Fruit fly (Drosophila melanogaster) whole organism, embryonic: ENCODE results near the gene Taf11.

Experiments used
- ATbp ChIP-seq: fragments of 200-800 bp; sonication (Bioruptor generic); optimal IDR thresholded peaks from 2 replicates; lab custom pipeline; 2017; ENCODE audit warnings: missing biosample characterization, mild to moderate bottlenecking, missing genetic modification characterization, missing genetic modification reagents
- Antp ChIP-seq: fragments of 200-800 bp; sonication (Bioruptor generic); optimal IDR thresholded peaks from 3 replicates; lab custom pipeline; 2016; ENCODE audit warnings: missing biosample characterization, missing genetic modification characterization
- CG1024 ChIP-seq: fragments of 200-800 bp; sonication (Bioruptor generic); IDR thresholded peaks from 2 replicates; pipeline ENCODE4 v1.3.6; 2022; ENCODE audit warnings: missing biosample characterization, missing genetic modification characterization
- CG10979 ChIP-seq: fragments of 200-800 bp; sonication (Bioruptor generic); optimal IDR thresholded peaks from 2 replicates; lab custom pipeline; 2018; ENCODE audit warnings: missing biosample characterization, mild to moderate bottlenecking, missing genetic modification characterization, moderate library complexity
- CG11093 ChIP-seq: fragments of 200-800 bp; sonication (Bioruptor generic); IDR thresholded peaks from 3 replicates; pipeline ENCODE4 v1.3.6; 2022; ENCODE audit warnings: missing biosample characterization, missing genetic modification characterization
- CG1602 ChIP-seq: fragments of 200-800 bp; sonication (Bioruptor generic); optimal IDR thresholded peaks from 3 replicates; lab custom pipeline; 2016; ENCODE audit warnings: missing biosample characterization, missing genetic modification characterization
- CG17568 ChIP-seq: fragments of 200-800 bp; sonication (Bioruptor generic); optimal IDR thresholded peaks from 2 replicates; lab custom pipeline; 2018; ENCODE audit warnings: missing biosample characterization, mild to moderate bottlenecking, missing genetic modification characterization, moderate library complexity
- CG4820 ChIP-seq: fragments of 200-800 bp; sonication (Bioruptor generic); optimal IDR thresholded peaks from 3 replicates; lab custom pipeline; 2016; ENCODE audit warnings: missing biosample characterization, missing genetic modification characterization
- CG5245 ChIP-seq: fragments of 200-800 bp; sonication (Bioruptor generic); optimal IDR thresholded peaks from 3 replicates; lab custom pipeline; 2016; ENCODE audit warnings: missing biosample characterization, missing genetic modification characterization
- CG7839 ChIP-seq: fragments of 200-800 bp; sonication (Bioruptor generic); optimal IDR thresholded peaks from 3 replicates; lab custom pipeline; 2018; ENCODE audit warnings: missing biosample characterization, mild to moderate bottlenecking, missing genetic modification characterization, moderate library complexity
- CG8089 ChIP-seq: fragments of 200-800 bp; sonication (Bioruptor generic); optimal IDR thresholded peaks from 3 replicates; lab custom pipeline; 2016; ENCODE audit warnings: missing biosample characterization, missing genetic modification characterization
- CG9797 ChIP-seq: fragments of 200-800 bp; sonication (Bioruptor generic); optimal IDR thresholded peaks from 3 replicates; lab custom pipeline; 2018; ENCODE audit warnings: missing biosample characterization, mild to moderate bottlenecking, missing genetic modification characterization
- CHES-1-like ChIP-seq: fragments of 200-800 bp; sonication (Bioruptor generic); optimal IDR thresholded peaks from 2 replicates; lab custom pipeline; 2016; ENCODE audit warnings: missing biosample characterization, missing genetic modification characterization
- CrebB ChIP-seq: fragments of 200-800 bp; sonication (Bioruptor generic); optimal IDR thresholded peaks from 3 replicates; lab custom pipeline; 2018; ENCODE audit warnings: missing biosample characterization, mild to moderate bottlenecking, missing genetic modification characterization
- Ets65A ChIP-seq: fragments of 200-800 bp; sonication (Bioruptor generic); peaks from one replicate; lab custom pipeline; 2016; ENCODE audit warnings: missing biosample characterization, missing genetic modification characterization
- HmgZ ChIP-seq: fragments of 200-800 bp; sonication (Bioruptor generic); optimal IDR thresholded peaks from 2 replicates; lab custom pipeline; 2018; ENCODE audit warnings: missing biosample characterization, mild to moderate bottlenecking, missing genetic modification characterization
- Hmr ChIP-seq: fragments of 200-800 bp; sonication (Bioruptor generic); optimal IDR thresholded peaks from 3 replicates; lab custom pipeline; 2017; ENCODE audit warnings: mild to moderate bottlenecking, missing biosample characterization, missing genetic modification reagents, missing genetic modification characterization
- NC2α ChIP-seq: fragments of 200-800 bp; sonication (Bioruptor generic); optimal IDR thresholded peaks from 2 replicates; lab custom pipeline; 2016; ENCODE audit warnings: missing biosample characterization, missing genetic modification characterization
- Nf-YA ChIP-seq: fragments of 200-800 bp; sonication (Bioruptor generic); IDR thresholded peaks from 2 replicates; pipeline ENCODE4 v1.3.6; 2022; ENCODE audit warnings: missing biosample characterization, missing genetic modification characterization
- Oaz ChIP-seq: fragments of 200-800 bp; sonication (Bioruptor generic); IDR thresholded peaks from 2 replicates; pipeline ENCODE4 v1.3.6; 2022; ENCODE audit warnings: missing biosample characterization, missing genetic modification characterization
- Sox100B ChIP-seq: fragments of 200-800 bp; sonication (Bioruptor generic); optimal IDR thresholded peaks from 3 replicates; lab custom pipeline; 2018; ENCODE audit warnings: missing biosample characterization, mild to moderate bottlenecking, missing genetic modification characterization
- Vsx1 ChIP-seq: fragments of 200-800 bp; sonication (Bioruptor generic); optimal IDR thresholded peaks from 2 replicates; lab custom pipeline; 2017; ENCODE audit warnings: missing biosample characterization, mild to moderate bottlenecking, missing genetic modification characterization, missing genetic modification reagents
- abd-A ChIP-seq: fragments of 200-800 bp; sonication (Bioruptor generic); optimal IDR thresholded peaks from 3 replicates; lab custom pipeline; 2019; ENCODE audit warnings: missing biosample characterization, mild to moderate bottlenecking, missing genetic modification characterization, moderate library complexity
- ara ChIP-seq: fragments of 200-800 bp; sonication (Bioruptor generic); IDR thresholded peaks from 2 replicates; pipeline ENCODE4 v1.3.6; 2022; ENCODE audit warnings: missing biosample characterization, missing genetic modification characterization
- btn ChIP-seq: fragments of 200-800 bp; sonication (Bioruptor generic); optimal IDR thresholded peaks from 2 replicates; lab custom pipeline; 2016; ENCODE audit warnings: missing biosample characterization, missing genetic modification characterization
- crc ChIP-seq: fragments of 200-800 bp; sonication (Bioruptor generic); optimal IDR thresholded peaks from 2 replicates; lab custom pipeline; 2016; ENCODE audit warnings: missing biosample characterization, missing genetic modification characterization
- croc ChIP-seq: fragments of 200-800 bp; sonication (Bioruptor generic); conservative IDR thresholded peaks from 3 replicates; pipeline ENCODE4 v1.3.6; 2022; ENCODE audit warnings: missing biosample characterization, missing genetic modification characterization
- en ChIP-seq: fragments of 200-800 bp; sonication (Bioruptor generic); optimal IDR thresholded peaks from 2 replicates; lab custom pipeline; 2016; ENCODE audit warnings: missing biosample characterization, missing genetic modification characterization
- fd3F ChIP-seq: fragments of 200-800 bp; sonication (Bioruptor generic); optimal IDR thresholded peaks from 2 replicates; lab custom pipeline; 2018; ENCODE audit warnings: missing biosample characterization, mild to moderate bottlenecking, missing genetic modification characterization, moderate library complexity
- ftz-f1 ChIP-seq: fragments of 200-800 bp; sonication (Bioruptor generic); optimal IDR thresholded peaks from 2 replicates; lab custom pipeline; 2016; ENCODE audit warnings: missing biosample characterization, missing genetic modification characterization
- ham ChIP-seq: fragments of 200-800 bp; sonication (Bioruptor generic); IDR thresholded peaks from 2 replicates; pipeline ENCODE4 v1.3.6; 2022; ENCODE audit warnings: missing biosample characterization, missing genetic modification characterization
- hbn ChIP-seq: fragments of 200-800 bp; sonication (Bioruptor generic); IDR thresholded peaks from 2 replicates; pipeline ENCODE4 v1.3.6; 2022; ENCODE audit warnings: missing biosample characterization, missing genetic modification characterization; ENCODE audit not compliant: partially characterized antibody
- ind ChIP-seq: fragments of 200-800 bp; sonication (Bioruptor generic); optimal IDR thresholded peaks from 3 replicates; lab custom pipeline; 2016; ENCODE audit warnings: missing biosample characterization, missing genetic modification characterization
- jing ChIP-seq: fragments of 200-800 bp; sonication (Bioruptor generic); optimal IDR thresholded peaks from 2 replicates; lab custom pipeline; 2018; ENCODE audit warnings: missing biosample characterization, mild to moderate bottlenecking, missing genetic modification characterization
- kay ChIP-seq: fragments of 200-800 bp; sonication (Bioruptor generic); optimal IDR thresholded peaks from 2 replicates; lab custom pipeline; 2016; ENCODE audit warnings: missing biosample characterization, missing genetic modification characterization
- knrl ChIP-seq: fragments of 200-800 bp; sonication (Bioruptor generic); IDR thresholded peaks from 3 replicates; pipeline ENCODE4 v1.3.6; 2022; ENCODE audit warnings: missing biosample characterization, missing genetic modification characterization; ENCODE audit not compliant: partially characterized antibody
- lola ChIP-seq, 3 experiments: fragments of >200 bp in 2 of 3; fragments of 200-800 bp in 1 of 3; sonication (Bioruptor generic) in 1 of 3; optimal IDR thresholded peaks; 2 replicates each; lab custom pipeline; 2017 to 2019; ENCODE audit warnings: missing biosample characterization in 3 of 3, missing genetic modification characterization in 3 of 3, mild to moderate bottlenecking in 1 of 3, moderate library complexity in 1 of 3
- nom ChIP-seq: fragments of 200-800 bp; sonication (Bioruptor generic); optimal IDR thresholded peaks from 2 replicates; lab custom pipeline; 2017; ENCODE audit warnings: missing biosample characterization, missing genetic modification characterization, mild to moderate bottlenecking, moderate library complexity, missing genetic modification reagents
- odd ChIP-seq: fragments of 200-800 bp; sonication (Bioruptor generic); optimal IDR thresholded peaks from 2 replicates; lab custom pipeline; 2017; ENCODE audit warnings: missing biosample characterization, mild to moderate bottlenecking, missing genetic modification characterization
- onecut ChIP-seq: fragments of 200-800 bp; sonication (Bioruptor generic); IDR thresholded peaks from 2 replicates; pipeline ENCODE4 v1.3.6; 2022; ENCODE audit warnings: missing biosample characterization, missing genetic modification characterization
- sc ChIP-seq, 3 experiments: fragments of >200 bp in 2 of 3; fragments of 200-800 bp in 1 of 3; sonication (Bioruptor generic) in 1 of 3; optimal IDR thresholded peaks; 2 replicates in 2 of 3; 3 replicates in 1 of 3; lab custom pipeline; 2017; ENCODE audit warnings: mild to moderate bottlenecking in 1 of 3, missing biosample characterization in 1 of 3, missing genetic modification characterization in 1 of 3, missing genetic modification reagents in 1 of 3
- schlank ChIP-seq: fragments of 200-800 bp; sonication (Bioruptor generic); optimal IDR thresholded peaks from 2 replicates; lab custom pipeline; 2018; ENCODE audit warnings: missing biosample characterization, mild to moderate bottlenecking, missing genetic modification characterization
- sima ChIP-seq: fragments of 200-800 bp; sonication (Bioruptor generic); optimal IDR thresholded peaks from 2 replicates; lab custom pipeline; 2016; ENCODE audit warnings: missing biosample characterization, missing genetic modification characterization
- tna ChIP-seq: fragments of 200-800 bp; sonication (Bioruptor generic); IDR thresholded peaks from 2 replicates; pipeline ENCODE4 v1.3.6; 2022; ENCODE audit warnings: missing biosample characterization, missing genetic modification characterization; ENCODE audit not compliant: partially characterized antibody
- tx ChIP-seq: fragments of 200-800 bp; sonication (Bioruptor generic); optimal IDR thresholded peaks from 2 replicates; lab custom pipeline; 2016; ENCODE audit warnings: missing biosample characterization, missing genetic modification characterization
- zfh1 ChIP-seq: fragments of 200-800 bp; sonication (Bioruptor generic); IDR thresholded peaks from 3 replicates; pipeline ENCODE4 v1.3.6; 2022; ENCODE audit warnings: missing biosample characterization, missing genetic modification characterization

Taf11 gene

DNA sequence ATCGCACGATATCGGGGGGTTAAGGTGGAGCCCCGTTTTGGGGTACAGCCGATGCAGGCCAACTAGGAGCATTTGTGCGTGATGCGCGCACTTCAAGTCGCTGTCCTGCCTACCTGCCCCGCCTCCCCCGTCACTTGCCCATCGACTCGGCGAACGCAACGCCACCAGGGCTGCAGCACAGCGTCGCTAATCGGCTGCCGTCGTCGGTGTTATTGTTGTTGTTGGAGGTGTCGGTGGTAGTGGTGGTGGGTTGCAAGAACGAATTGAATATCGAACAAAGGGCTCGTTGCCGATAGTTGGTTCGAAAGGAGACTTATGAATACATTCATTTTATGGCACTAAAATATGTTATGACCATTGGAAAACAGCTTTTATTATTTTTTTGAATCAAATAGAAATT lies 4.2 kb downstream of the Taf11 start (continued):
- TF ChIP-seq en (GFP tag; lab: Kevin White, UChicago) = no peak
- TF ChIP-seq CG7839 (tag; lab: Kevin White, UChicago) = peak; percentile 40

DNA sequence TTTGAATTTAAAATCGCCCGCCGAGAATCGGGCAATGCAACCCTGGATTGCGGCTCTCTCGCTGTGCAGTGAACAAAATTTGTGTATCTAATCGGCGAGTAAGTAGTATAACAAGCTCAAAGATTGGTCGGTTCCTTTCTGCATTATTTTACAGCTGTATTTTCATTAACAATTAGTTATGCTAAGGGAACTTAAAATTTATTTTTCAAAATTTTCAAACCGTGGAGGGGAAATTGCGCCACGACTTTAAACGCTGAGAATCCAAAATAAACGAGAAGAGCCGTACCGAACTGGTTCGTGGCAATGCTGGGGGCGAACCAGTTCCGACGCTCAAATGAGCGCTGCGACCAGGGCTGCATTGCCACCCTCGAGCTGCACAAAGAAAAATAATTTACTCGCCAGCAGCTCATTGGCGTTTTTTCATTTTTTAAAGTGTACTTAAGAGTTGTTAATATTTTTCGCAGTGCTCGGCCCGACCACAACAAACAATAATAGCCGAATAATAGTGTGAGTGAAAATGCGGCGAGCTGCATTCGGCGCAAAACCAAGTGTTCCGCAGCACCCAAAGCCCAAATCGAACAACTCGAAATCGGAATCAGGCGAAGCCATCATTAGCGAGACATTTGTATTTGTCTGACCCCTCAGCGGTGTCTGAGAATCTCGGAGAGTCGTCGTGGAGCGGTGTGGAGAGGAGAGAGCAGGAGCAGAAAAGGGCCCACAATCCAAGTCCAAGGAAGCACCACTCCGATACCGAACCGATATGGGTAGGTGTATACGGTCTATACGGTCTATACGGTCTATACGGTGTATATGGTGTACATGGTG lies 4.9 kb downstream of the Taf11 start, which contains the start of gene zf30C:
TSS of gene zf30C (plus strand) at position 353 of the 825 bp plus-strand sequence.
- 0 out of 2 replicates have a peak, but pooled peaks have one; percentile 20 for TF ChIP-seq hbn (GFP tag; lab: Robert Waterston, UW)
- peak; percentile 80 for TF ChIP-seq ATbp
- peak; percentile 75 for TF ChIP-seq CG1602 (GFP tag; lab: Kevin White, UChicago)
- peak; percentile 40 for TF ChIP-seq croc (GFP tag; lab: Robert Waterston, UW)
- peak; percentile 88 for TF ChIP-seq CG5245 (GFP tag; lab: Kevin White, UChicago)
- TF ChIP-seq CG8089 = peak; percentile 78
- no peak for TF ChIP-seq tna (GFP tag; lab: Robert Waterston, UW)
- TF ChIP-seq Oaz (GFP tag; lab: Robert Waterston, UW) = peak; percentile 63
- TF ChIP-seq CG10979 (tag; lab: Kevin White, UChicago) = peak; percentile 54
- TF ChIP-seq ham (GFP tag; lab: Robert Waterston, UW) = 0 out of 2 replicates have a peak, but pooled peaks have one; percentile 23
- TF ChIP-seq CrebB (tag; lab: Kevin White, UChicago) = peak; percentile 61
- TF ChIP-seq CHES-1-like (GFP tag; lab: Kevin White, UChicago) = peak; percentile 93
- peak; percentile 83 for TF ChIP-seq HmgZ (tag; lab: Kevin White, UChicago)
- peak; percentile 50 for TF ChIP-seq jing (GFP tag; lab: Kevin White, UChicago)
- peak; percentile 90 for TF ChIP-seq tx (GFP tag; lab: Kevin White, UChicago)
- peak; percentile 93 for TF ChIP-seq ind (GFP tag; lab: Kevin White, UChicago)
- peak; percentile 69 for TF ChIP-seq knrl (GFP tag; lab: Robert Waterston, UW)
- TF ChIP-seq Sox100B = peak; percentile 52
- peak; percentile 8 for TF ChIP-seq nom (GFP tag; lab: Kevin White, UChicago)
- peak; percentile 60 for TF ChIP-seq fd3F (GFP tag; lab: Kevin White, UChicago)
- TF ChIP-seq zfh1 (GFP tag; lab: Robert Waterston, UW) = peak; percentile 86
- TF ChIP-seq ara (GFP tag; lab: Robert Waterston, UW) = peak; percentile 83
- TF ChIP-seq sc (optimal IDR thresholded peaks at IDR 0.05; lab: Kevin White, UChicago) = no peak
- TF ChIP-seq sc (GFP tag; optimal IDR thresholded peaks at IDR 0.05; lab: Kevin White, UChicago) = peak; percentile 6
- TF ChIP-seq Vsx1 (GFP tag; lab: Kevin White, UChicago) = peak; percentile 25
- TF ChIP-seq schlank = peak; percentile 78
- TF ChIP-seq CG1024 (GFP tag; lab: Robert Waterston, UW) = peak; percentile 82
- no peak for TF ChIP-seq CG17568 (GFP tag; lab: Kevin White, UChicago)
- TF ChIP-seq crc (GFP tag; lab: Kevin White, UChicago) = peak; percentile 78
- peak; percentile 18 for TF ChIP-seq odd (GFP tag; lab: Kevin White, UChicago)
- peak in 1 of 3 experiments; percentile 60 for TF ChIP-seq lola (GFP tag; optimal IDR thresholded peaks at IDR 0.05; lab: Kevin White, UChicago)
- TF ChIP-seq kay (GFP tag; lab: Kevin White, UChicago) = peak; percentile 76
- peak; percentile 16 for TF ChIP-seq abd-A (tag; lab: Kevin White, UChicago)
- peak; percentile 76 for TF ChIP-seq NC2α (GFP tag; lab: Kevin White, UChicago)
- TF ChIP-seq Hmr (GFP tag; lab: Kevin White, UChicago) = peak; percentile 84
- TF ChIP-seq btn (GFP tag; lab: Kevin White, UChicago) = peak; percentile 16
- TF ChIP-seq ftz-f1 (GFP tag; lab: Kevin White, UChicago) = peak; percentile 69
- peak; percentile 30; the same call in 1 of the 2 replicates for TF ChIP-seq Nf-YA
- TF ChIP-seq Antp (GFP tag; lab: Kevin White, UChicago) = peak; percentile 95
- TF ChIP-seq Ets65A (GFP tag; lab: Kevin White, UChicago) = peak; percentile 98
- TF ChIP-seq CG11093 (GFP tag; lab: Robert Waterston, UW) = peak; percentile 78; the same call in 2 of the 3 replicates
- peak; percentile 27 for TF ChIP-seq sima (GFP tag; lab: Kevin White, UChicago)
- peak; percentile 87 for TF ChIP-seq CG4820 (GFP tag; lab: Kevin White, UChicago)
- TF ChIP-seq onecut (GFP tag; lab: Robert Waterston, UW) = peak; percentile 77
- peak; percentile 3 for TF ChIP-seq CG9797
